Worm (Caenorhabditis elegans) whole organism, dauer: ENCODE data around the gene C31H2.14.

Source experiments
- unc-62 ChIP-seq: sonication (generic microtip); optimal IDR thresholded peaks from 2 replicates; lab custom pipeline; 2017; ENCODE audit warnings: missing biosample characterization, missing genetic modification reagents, missing genetic modification characterization

C31H2.14 gene

DNA sequence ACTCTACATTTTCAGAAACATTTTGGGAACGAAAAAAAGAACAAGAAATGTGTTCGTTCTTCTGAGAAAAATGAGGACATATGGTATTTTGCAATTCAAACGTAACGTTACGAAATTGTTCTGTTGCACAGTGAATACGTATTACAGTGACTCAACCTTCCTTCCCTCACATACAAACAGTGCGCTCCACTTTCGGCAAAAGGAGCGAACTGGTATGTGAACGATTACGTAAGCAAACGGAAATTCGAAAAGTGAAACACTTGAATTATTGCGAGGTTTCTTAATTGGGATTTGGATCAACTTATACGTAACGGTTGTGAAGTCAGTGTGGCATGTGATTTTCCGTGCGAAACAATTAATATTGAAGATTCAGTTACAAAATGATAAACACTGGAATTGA lies 27.2 kb upstream of the C31H2.14 start:
- TF ChIP-seq unc-62 (GFP tag; lab: Kevin White, UChicago), result no peak

DNA sequence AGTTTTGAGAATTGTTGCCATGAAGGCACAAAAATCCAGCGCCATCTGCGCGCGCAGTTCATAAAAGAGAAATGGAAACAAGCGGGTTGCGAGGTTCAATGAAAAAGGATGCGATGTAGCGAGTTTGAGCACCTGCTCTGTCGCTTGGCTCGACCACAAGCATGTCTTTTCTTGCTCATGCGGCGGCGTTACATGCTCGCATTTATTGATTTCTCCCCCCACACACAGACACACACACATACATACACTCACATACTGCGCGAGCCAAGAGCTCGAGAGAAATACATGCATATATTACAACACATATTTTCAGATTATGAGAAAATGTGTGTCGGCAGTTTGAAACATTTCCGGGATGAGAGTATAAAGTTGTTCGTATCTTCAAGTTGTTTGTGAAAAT lies 26.2 kb upstream of the C31H2.14 start:
- TF ChIP-seq unc-62 (GFP tag; lab: Kevin White, UChicago), result no peak

DNA sequence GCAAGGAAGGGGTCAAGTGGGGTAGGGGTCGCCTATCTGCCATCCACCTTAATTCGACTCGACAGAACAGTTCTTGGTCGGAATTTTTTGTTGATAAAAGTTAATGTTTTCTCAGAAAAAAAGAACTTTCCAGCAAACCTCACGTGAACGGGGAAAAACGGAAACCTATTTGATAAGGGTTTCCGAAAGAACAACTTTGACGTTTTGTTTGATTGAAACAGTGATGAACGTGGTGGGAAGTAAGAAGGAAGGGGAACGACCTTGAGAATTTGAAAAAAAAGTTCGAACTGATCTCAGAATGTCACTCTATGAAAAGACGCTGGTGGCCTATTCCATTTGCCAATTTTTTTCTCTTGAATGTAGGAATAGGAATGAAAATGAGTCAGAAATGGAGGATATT lies 25.6 kb upstream of the C31H2.14 start:
- no peak for TF ChIP-seq unc-62 (GFP tag; lab: Kevin White, UChicago)

DNA sequence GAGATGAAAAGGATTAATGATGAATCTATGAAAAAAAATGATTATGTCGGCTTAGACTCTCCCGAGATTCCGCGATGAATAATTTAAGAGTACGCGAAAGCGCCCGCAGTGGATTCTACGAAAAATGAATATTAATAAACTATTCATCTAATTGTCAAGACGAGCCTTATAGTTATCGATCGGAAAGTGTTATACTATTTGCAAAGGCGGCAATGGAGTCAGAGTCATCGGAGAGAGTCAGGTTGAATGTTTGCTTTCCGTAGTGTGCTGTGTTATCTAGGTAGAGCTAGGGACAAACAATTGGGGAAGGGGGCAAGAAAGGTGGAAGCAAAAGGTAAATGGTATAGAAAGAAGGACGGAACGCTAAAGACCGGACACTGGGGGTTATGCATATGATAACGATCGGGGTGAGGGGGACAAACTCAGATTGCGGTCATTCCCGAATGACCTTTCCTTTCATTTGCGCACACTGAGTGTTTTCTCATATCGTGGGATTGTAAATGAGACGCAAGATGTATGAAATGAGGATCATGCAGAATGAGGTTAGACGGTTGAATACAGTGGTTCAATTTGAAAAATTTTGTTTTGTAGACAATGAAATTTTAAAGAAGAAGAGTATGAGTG lies 25.1 kb upstream of the C31H2.14 start:
- no peak for TF ChIP-seq unc-62 (GFP tag; lab: Kevin White, UChicago)

DNA sequence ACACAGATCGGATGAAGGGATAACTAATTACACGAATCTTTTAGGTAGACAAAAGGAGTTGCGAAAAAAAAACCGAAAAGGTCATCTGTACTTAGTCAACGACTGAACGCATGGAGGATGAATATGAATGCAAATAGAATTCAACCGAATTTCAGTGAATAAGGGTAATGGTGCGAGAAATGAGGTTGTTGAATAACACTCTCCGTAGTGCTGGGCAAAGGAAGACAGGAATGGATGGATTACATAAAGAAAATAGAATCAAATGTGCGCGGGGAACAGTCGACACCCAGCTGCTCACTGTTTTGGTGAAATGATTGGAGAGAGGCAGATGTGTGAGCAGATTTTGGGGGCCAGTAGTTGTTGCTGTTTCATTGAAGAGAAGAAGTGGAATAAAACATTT lies 23.7 kb upstream of the C31H2.14 start:
- no peak for TF ChIP-seq unc-62 (GFP tag; lab: Kevin White, UChicago)

DNA sequence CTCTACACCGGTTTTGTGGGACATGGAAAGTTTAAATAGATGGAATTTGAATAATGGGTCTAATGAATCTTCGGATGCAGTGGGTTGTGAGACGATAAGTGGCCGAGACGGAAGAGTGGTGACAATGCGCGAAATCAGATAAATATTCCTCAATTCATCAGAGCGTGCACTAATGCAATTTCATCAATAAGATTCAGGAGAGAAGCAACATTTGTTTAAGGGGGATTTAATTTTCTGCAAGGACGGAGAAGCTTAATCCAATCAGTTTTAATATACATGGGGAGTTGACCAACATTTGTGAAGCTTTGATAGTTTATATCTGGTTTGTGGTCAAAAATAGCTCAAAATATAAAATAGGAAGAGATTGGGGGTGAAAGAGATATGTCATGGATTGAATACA lies 18.6 kb upstream of the C31H2.14 start:
- no peak for TF ChIP-seq unc-62 (GFP tag; lab: Kevin White, UChicago)

DNA sequence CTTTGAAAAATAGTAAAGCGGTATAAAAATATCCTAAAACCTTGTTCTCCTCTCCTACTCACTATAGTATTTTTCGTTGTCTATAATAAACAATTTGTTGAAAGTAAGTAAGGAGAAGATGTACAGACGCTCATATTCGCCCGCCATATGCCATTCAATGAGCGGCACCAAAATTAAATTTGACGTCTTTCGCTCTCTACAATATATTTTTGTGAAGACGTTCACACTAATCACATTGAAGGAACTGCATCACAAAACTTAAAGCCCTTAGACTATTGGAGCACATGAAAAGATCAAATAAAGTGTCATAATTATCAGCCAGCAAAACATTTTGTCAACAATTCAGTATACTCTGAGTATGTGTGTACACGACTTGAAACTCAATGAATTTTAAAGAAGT lies 16.3 kb upstream of the C31H2.14 start:
- TF ChIP-seq unc-62 (GFP tag; lab: Kevin White, UChicago), result no peak

DNA sequence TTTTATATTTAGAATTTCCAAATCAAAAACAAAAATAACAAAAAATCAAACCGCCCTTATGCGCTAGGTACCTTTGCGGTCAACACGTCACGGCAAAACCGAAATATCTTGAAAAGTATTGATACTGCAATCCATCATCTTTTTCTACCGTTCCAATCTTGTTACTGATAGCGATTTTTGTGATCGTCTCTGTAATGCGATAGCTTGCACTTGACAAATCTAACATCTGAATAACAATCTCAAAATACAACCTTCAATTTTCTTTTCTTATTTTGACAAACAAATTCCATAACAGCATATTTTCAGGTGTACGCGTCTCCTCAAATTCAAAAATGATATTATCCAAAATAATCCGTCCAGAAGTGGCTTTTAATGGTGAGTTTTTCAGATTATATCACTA lies 14.0 kb upstream of the C31H2.14 start, which contains the start of gene tbc-7:
Gene tbc-7 (plus strand): TSS at position 301 of the 400 bp plus-strand sequence.
- TF ChIP-seq unc-62 (GFP tag; lab: Kevin White, UChicago), result no peak

DNA sequence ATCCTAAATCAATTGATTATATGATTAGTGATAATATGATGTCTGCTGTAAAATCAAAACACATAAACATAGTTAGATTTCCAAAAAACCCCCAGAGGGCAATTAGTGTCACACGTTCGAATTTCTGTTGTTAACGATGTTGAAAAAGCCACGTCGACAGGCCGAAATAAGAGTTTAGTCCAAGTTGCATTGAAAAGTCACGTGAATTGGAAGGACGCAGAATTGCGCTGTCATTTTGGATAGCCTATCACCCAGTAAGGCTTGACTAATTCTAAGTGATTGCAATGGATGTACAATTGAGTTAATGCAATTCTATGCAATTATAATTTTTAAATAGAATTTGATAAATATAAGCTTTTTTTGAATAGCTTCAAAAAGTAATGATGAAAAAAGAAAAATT lies 12.5 kb upstream of the C31H2.14 start:
- no peak for TF ChIP-seq unc-62 (GFP tag; lab: Kevin White, UChicago)

DNA sequence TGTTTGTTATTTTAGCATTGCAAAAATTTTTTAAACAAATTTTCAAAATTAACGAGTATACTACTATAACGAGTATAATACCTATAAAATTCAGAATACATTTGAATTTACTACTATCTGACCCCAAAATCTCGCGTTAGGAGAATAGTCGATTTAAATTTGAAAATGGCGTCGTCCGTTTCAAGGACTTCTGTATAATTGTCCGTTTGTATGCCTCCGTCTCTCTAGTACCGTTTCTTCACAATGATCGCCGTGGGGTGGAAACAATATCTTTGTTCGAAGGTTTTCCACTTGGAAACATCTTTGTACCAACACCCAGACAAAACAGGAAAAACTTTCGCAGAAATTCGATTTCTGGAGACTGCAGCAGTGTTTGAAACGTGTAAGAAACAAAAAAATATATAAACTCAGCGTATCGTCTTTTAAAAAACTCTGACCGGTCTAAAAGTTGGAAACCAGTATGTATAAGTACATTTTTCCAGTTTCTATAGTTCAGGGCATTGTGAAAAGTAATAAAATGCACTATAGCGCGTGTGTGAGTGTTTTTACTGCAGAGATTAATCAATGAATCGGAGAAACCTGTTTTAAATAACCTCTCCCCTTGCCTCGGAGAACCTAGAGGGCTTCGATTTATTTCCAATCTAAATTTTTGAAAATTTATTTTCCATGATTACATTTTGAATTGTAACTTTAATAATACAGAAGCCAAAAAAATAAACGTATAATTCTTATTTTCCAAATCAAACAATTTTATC lies 10.1 kb upstream of the C31H2.14 start:
- TF ChIP-seq unc-62 (GFP tag; lab: Kevin White, UChicago), result no peak

DNA sequence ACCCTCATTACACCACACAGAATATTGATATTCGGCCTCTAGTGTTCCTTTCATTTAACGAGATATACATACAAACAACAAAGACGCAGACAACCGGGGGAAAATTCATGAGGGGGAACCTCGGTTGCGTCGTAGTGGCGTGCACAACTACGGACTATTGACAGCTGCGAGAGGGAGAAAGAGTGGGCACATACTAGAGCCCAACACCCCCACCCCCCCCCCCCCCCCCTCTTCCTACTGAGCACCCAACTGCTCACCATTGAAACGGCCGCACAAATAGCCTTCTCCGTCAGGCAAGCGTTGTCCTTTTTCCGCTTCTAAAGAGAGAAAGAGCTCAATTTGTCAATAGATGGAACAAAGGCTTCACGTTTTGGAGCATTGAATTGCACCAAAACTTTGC lies 7.8 kb upstream of the C31H2.14 start:
- TF ChIP-seq unc-62 (GFP tag; lab: Kevin White, UChicago), result no peak

DNA sequence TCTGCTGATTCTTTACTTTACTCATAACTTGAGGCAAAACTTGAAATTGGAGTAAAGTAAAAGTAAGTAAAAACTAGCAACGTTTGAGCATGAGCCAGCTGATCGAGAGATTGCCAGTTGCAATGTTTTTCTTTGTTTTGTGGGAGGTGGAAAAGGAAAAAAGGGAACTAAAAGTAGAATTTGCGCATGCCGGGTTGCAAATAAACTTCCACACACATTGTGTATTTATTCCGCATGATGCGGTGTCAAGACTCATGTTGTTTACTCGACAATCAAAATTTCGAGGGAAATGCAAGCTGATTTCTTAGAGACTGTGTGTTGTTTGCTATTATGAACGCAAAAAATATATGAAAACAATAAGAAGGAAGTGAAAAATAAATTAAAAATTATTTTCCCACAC lies 5.6 kb upstream of the C31H2.14 start:
- no peak for TF ChIP-seq unc-62 (GFP tag; lab: Kevin White, UChicago)

DNA sequence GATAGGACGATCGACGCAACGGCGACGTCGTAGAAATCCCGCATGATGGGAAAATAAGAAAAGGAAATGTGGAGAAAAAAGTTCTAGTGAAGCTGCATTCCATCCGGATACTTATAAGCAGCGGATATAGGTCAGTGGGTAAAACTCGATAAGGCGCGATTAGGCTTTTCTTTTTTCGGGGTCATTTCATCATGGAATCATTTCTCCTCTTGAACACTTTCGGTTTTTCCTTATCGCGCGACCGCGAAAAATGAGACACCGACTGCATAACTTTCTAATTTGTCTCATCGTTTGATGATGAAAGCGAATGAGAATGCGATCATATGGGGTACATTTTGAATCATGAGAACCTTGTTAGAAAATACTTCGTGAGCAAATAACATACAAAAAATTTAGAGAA lies 2.4 kb downstream of the C31H2.14 start, which contains the start of gene dpy-8:
Gene dpy-8 (minus strand): TSS at position 88 of the 400 bp plus-strand sequence.
- no peak for TF ChIP-seq unc-62 (GFP tag; lab: Kevin White, UChicago)

DNA sequence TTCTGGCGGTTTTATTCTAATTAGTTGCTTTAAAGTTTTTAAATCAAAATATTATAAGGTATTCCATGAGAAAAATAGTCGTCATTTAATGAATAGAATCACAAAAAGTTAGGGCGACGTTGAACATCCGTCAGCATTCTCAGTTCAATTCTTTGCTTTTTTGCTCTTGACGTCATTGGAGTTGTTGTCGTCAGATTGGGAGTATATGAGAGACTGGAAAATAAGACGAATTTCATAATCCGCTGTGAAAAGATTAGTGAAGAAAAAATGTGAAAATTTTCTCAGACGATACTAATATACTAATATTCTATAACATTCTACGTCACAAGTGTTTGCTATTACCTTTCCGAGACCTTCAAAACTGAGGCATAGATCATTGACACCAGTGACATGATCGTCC lies 3.4 kb downstream of the C31H2.14 start:
- TF ChIP-seq unc-62 (GFP tag; lab: Kevin White, UChicago), result no peak

DNA sequence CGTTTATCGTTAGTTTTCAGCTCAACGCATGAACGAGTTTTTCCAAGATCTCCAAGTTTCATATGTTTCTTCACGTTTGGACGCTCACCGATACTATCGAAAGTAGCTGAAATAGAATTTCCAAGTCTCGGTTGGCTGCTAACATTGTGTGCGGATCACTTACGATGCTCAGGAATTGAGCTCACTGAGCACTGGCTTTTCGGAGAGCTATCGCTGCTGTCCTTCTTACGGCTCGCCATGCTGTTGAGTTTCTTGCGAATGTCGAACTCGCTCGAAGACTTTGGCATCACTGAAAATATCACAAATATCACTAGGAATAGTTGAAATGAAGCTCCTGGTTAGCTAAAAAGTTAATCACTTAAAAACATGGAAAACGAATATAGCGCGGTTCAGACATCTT lies 3.8 kb downstream of the C31H2.14 start:
- TF ChIP-seq unc-62 (GFP tag; lab: Kevin White, UChicago), result no peak

DNA sequence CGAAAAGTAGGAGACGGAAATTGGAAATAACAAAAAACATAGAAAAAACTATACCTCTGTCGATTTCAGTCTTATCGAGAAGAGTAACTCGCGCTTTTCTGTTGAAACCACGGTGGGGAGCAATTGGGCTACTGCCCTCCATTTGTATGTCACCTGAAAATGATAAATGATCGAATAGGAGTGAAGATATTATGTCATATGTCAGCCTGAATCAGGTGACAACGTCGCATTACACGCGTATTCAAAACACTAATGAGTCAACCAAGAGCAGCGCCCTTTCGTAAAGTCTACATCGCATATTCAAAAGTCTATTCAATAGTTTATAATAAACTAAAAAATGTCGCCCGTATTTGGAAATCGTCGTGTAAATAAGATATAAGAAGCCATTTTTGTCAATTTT lies 4.9 kb downstream of the C31H2.14 start:
- no peak for TF ChIP-seq unc-62 (GFP tag; lab: Kevin White, UChicago)

DNA sequence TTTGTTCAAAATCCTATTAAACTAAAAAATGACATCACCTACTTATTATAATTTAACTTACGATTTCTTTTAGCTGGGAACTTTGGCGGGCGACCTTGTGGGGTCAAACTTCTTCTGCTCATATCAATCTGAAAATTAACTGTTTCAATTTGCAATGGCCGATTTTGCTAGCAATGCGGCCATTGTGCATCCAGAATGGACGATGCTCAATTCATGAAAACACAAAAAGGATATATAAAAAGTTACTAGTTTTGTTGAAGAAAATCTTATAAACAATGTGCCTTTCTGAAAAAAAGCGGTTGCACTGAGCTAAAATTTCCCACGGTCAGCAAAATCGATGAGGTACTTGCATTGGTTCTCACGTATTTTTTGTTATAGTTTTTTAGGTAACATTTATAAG lies 6.3 kb downstream of the C31H2.14 start, which contains the start of gene C31H2.3:
Gene C31H2.3 (minus strand): TSS at position 101 of the 400 bp plus-strand sequence.
- TF ChIP-seq unc-62 (GFP tag; lab: Kevin White, UChicago), result no peak
